Worm (Caenorhabditis elegans): Measurements from ENCODE around the gene bir-2.

ce11 chrV:13565781-13566180, 2.9 kb upstream of the bir-2 start, which contains the start of gene slrp-1:
- TF ChIP-seq sdz-12 (GFP tag; optimal IDR thresholded peaks at IDR 0.05), result no peak
- no peak for TF ChIP-seq daf-19 (GFP tag; conservative IDR thresholded peaks at IDR 0.05)
- TF ChIP-seq lin-13 (GFP tag; optimal IDR thresholded peaks at IDR 0.05), result no peak
- no peak for TF ChIP-seq dmd-6 (GFP tag; IDR thresholded peaks at IDR 0.05)
- TF ChIP-seq nhr-11 (tag; optimal IDR thresholded peaks at IDR 0.05), result no peak
- no peak for TF ChIP-seq dve-1 (tag; optimal IDR thresholded peaks at IDR 0.05; ENCODE audit: insufficient read depth)
- no peak for TF ChIP-seq lin-15B (tag; optimal IDR thresholded peaks at IDR 0.05)
- no peak for TF ChIP-seq ama-1 (optimal IDR thresholded peaks at IDR 0.05)
- no peak for TF ChIP-seq R02D3.7 (tag; optimal IDR thresholded peaks at IDR 0.05)
- TF ChIP-seq nhr-102 (tag; optimal IDR thresholded peaks at IDR 0.05), result no peak
